Worm (Caenorhabditis elegans): Measurements from ENCODE around the gene Y51H7C.41.
"Not testable (repeated sequence)": the region's sequence is repeated elsewhere in the genome, so short reads cannot be mapped to it uniquely, and the experiment has no call there.

The Y51H7C.41 gene

DNA sequence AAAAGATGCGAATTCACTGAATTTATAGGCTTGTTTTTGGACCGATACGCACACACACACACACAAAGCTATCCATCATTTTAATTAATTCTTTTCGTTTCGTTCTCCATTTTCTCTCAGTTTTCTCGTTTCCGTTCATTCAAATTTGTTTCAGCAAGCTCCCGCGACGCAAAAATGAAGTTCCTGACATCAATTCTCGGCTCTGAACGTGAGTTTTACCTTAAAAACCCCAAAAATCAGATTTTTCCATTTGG lies 35.1 kb downstream of the Y51H7C.41 start, which contains the start of gene Y51H7C.3:
Gene Y51H7C.3, plus strand, starts transcription at position 155 of the 254 bp plus-strand sequence.
- no peak for TF ChIP-seq tra-1 (GFP tag; IDR thresholded peaks at IDR 0.05)
- no peak for TF ChIP-seq R02D3.7 (tag; optimal IDR thresholded peaks at IDR 0.05)
- no peak for TF ChIP-seq dmd-9 (GFP tag; IDR thresholded peaks at IDR 0.05)
- no peak for TF ChIP-seq set-16 (GFP tag; IDR thresholded peaks at IDR 0.05)
- no peak for TF ChIP-seq mxl-2 (GFP tag; conservative IDR thresholded peaks at IDR 0.05)
- TF ChIP-seq madf-5 (GFP tag; IDR thresholded peaks at IDR 0.05): no peak
- TF ChIP-seq nhr-42 (GFP tag; IDR thresholded peaks at IDR 0.05): no peak
- no peak for TF ChIP-seq nhr-76 (tag; optimal IDR thresholded peaks at IDR 0.05)
- TF ChIP-seq F37D6.2 (tag; optimal IDR thresholded peaks at IDR 0.05): no peak
- no peak for TF ChIP-seq F26F4.8 (GFP tag; conservative IDR thresholded peaks at IDR 0.05)
- TF ChIP-seq jun-1 (tag; optimal IDR thresholded peaks at IDR 0.05): no peak
- TF ChIP-seq lin-38 (GFP tag; IDR thresholded peaks at IDR 0.05): no peak
- no peak for TF ChIP-seq egl-27 (tag; optimal IDR thresholded peaks at IDR 0.05)
- TF ChIP-seq F49E8.2 (tag; optimal IDR thresholded peaks at IDR 0.05; ENCODE audit: borderline replicate concordance): no peak
- no peak for TF ChIP-seq zfp-2 (tag; optimal IDR thresholded peaks at IDR 0.05)
- TF ChIP-seq hmg-1.1 (GFP tag; IDR thresholded peaks at IDR 0.05): no peak

DNA sequence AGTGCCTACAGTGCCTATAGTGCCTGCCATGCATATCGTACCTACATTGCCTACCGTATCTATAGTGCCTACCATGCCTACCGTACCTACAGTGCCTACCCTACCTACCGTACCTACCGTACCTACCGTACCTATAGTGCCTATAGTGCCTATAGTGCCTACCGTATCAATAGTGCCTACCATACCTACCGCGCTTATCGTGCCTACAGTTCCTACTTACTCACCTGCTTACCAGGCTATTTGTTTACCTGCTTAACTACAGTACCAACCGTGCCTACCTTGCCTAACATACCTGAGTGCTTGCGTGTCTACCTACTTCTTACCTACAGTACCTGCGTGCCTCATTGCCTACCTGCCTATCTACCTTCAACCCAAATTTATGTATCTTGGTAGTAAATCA lies 38.4 kb downstream of the Y51H7C.41 start:
- TF ChIP-seq aha-1 (tag) (peak; percentile 52), unc-62 (GFP tag; optimal IDR thresholded peaks at IDR 0.05 in 1 of 2) (peak in 1 of 2 experiments; percentile 78), unc-62 (tag; optimal IDR thresholded peaks at IDR 0.05) (no peak), nhr-10 (tag; optimal IDR thresholded peaks at IDR 0.05) (no peak), ztf-7 (tag; optimal IDR thresholded peaks at IDR 0.05) (no peak)

DNA sequence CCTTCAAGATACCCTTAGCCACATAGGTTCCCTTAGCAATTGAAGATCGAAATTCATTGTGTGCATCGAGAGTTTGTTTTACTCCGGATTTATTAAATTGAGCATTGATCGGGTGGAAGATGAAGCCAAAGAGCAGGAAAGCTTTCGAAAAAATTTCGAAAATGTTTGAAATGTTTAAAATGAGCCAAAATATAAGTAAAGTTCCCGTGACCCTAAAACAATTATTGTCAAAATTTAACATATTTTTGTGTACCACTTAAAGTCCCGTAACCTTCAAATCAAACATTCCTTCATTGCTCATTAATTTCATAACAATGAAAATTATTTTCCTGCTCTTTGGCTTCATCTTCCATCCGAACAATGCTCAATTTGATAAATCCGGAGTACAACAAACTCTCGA lies 41.8 kb downstream of the Y51H7C.41 start, which contains the start of gene scl-17:
Gene scl-17, plus strand, starts transcription at position 301 of the 400 bp plus-strand sequence.
- TF ChIP-seq fos-1 (tag; optimal IDR thresholded peaks at IDR 0.05) (no peak), hlh-11 (tag; optimal IDR thresholded peaks at IDR 0.05) (no peak), cey-2 (tag; optimal IDR thresholded peaks at IDR 0.05; ENCODE audit: borderline replicate concordance, insufficient read depth) (no peak), T20F7.1 (GFP tag; optimal IDR thresholded peaks at IDR 0.05) (no peak), egl-27 (tag; optimal IDR thresholded peaks at IDR 0.05) (no peak), lin-13 (GFP tag; optimal IDR thresholded peaks at IDR 0.05) (no peak), daf-16 (GFP tag; optimal IDR thresholded peaks at IDR 0.05) (no peak), daf-16 (tag; optimal IDR thresholded peaks at IDR 0.05) (no peak), ceh-82 (tag; optimal IDR thresholded peaks at IDR 0.05) (no peak), hif-1 (tag; optimal IDR thresholded peaks at IDR 0.05) (no peak), F44E2.7 (GFP tag; IDR thresholded peaks at IDR 0.05) (no peak), D1046.2 (GFP tag; IDR thresholded peaks at IDR 0.05) (no peak), pqm-1 (tag; optimal IDR thresholded peaks at IDR 0.05) (no peak), rbr-2 (tag; optimal IDR thresholded peaks at IDR 0.05) (no peak), mdt-29 (GFP tag; IDR thresholded peaks at IDR 0.05) (no peak), dmd-8 (GFP tag; IDR thresholded peaks at IDR 0.05) (no peak)

DNA sequence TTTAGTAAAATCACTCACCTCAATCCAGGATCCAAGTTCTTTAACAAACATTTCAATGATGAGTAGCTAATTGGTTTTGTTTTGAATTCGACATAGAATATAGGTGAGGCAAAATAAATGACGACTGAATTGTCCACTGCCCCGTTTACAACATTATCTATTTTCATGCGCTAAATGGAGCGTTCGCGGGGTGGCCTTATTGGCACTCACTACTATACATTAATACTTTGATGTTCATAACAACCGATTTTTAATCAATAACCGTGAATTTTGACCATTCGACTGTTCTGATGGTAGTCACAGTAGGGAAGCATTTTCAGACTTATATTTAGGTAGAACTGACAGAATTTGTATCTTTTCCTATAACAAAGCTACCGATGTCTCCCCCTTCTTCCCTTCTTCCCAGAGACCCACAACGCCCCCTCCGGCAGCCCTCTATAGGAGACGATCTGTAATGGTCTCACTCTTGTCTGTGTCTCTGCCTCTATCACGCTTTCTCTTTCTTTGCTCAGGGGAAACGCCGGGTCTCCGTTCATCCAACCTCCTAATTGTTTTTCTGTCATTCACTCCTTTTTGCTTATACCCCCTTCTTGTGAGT lies 43.7 kb downstream of the Y51H7C.41 start, which contains the start of gene Y51H7C.12:
Gene Y51H7C.12, minus strand, starts transcription at position 51 of the 598 bp plus-strand sequence.
- TF ChIP-seq unc-62 (GFP tag; optimal IDR thresholded peaks at IDR 0.05 in 1 of 2): peak in 1 of 2 experiments; percentile 84
- TF ChIP-seq unc-62 (tag; optimal IDR thresholded peaks at IDR 0.05): not testable (repeated sequence)

DNA sequence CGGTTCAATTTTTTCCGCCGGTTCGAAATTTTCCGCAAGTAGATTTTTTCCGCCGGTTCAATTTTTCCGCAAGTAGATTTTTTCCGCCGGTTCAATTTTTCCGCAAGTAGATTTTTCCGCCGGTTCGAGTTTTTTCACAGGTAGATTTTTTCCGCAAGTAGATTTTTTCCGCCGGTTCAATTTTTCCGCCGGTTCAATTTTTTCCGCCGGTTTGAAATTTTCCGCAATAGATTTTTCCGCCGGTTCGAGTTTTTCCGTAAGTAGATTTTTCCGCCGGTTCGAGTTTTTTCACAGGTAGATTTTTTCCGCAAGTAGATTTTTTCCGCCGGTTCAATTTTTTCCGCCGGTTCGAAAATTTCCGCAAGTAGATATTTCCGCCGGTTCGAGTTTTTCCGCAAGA lies 48.9 kb downstream of the Y51H7C.41 start:
- peak; percentile 34; the same call in 1 of the 2 replicates for TF ChIP-seq Y48G9A.11 (GFP tag; IDR thresholded peaks at IDR 0.05)
- peak; percentile 77 for TF ChIP-seq F26F4.8 (GFP tag; conservative IDR thresholded peaks at IDR 0.05)
- 0 out of 2 replicates have a peak, but pooled peaks have one; percentile 18 for TF ChIP-seq hmg-1.1 (GFP tag; IDR thresholded peaks at IDR 0.05)
- TF ChIP-seq egl-43 (GFP tag; IDR thresholded peaks at IDR 0.05): 0 out of 2 replicates have a peak, but pooled peaks have one; percentile 52
- 0 out of 2 replicates have a peak, but pooled peaks have one; percentile 24 for TF ChIP-seq mxl-2 (GFP tag; conservative IDR thresholded peaks at IDR 0.05)
- TF ChIP-seq tag-97 (GFP tag; IDR thresholded peaks at IDR 0.05): peak; percentile 68; the same call in 1 of the 2 replicates
- TF ChIP-seq saeg-2 (GFP tag; IDR thresholded peaks at IDR 0.05): 0 out of 2 replicates have a peak, but pooled peaks have one; percentile 63
- TF ChIP-seq php-3 (GFP tag; IDR thresholded peaks at IDR 0.05): peak; percentile 49; the same call in 1 of the 2 replicates
- TF ChIP-seq madf-9 (GFP tag; conservative IDR thresholded peaks at IDR 0.05): peak; percentile 45; the same call in 1 of the 2 replicates
- 0 out of 2 replicates have a peak, but pooled peaks have one; percentile 73 for TF ChIP-seq Y75B8A.6 (GFP tag; IDR thresholded peaks at IDR 0.05)
- TF ChIP-seq vab-7 (GFP tag; IDR thresholded peaks at IDR 0.05): 0 out of 2 replicates have a peak, but pooled peaks have one; percentile 50
- 0 out of 2 replicates have a peak, but pooled peaks have one; percentile 20 for TF ChIP-seq ceh-44 (GFP tag; IDR thresholded peaks at IDR 0.05)
